Worm (Caenorhabditis elegans): Measurements from ENCODE around the gene smgl-2.

- TF ChIP-seq him-1 (tag; optimal IDR thresholded peaks at IDR 0.05), result no peak
- no peak for TF ChIP-seq dao-5 (tag; optimal IDR thresholded peaks at IDR 0.05)
- no peak for TF ChIP-seq W03F9.2 (tag; optimal IDR thresholded peaks at IDR 0.05)
Observed at ce11 chrIV:3755921-3756320, 30.0 kb downstream of the smgl-2 start, which contains the start of gene best-20.

All from whole organism, L4/young adult.